Fruit fly (Drosophila melanogaster) whole organism, adult: ENCODE data around the gene CG14221.

ENCODE experiments used
- Crg-1 ChIP-seq: fragments of 200-800 bp; sonication (Bioruptor generic); optimal IDR thresholded peaks from 2 replicates; lab custom pipeline; 2016; ENCODE audit warnings: missing biosample characterization, missing genetic modification characterization
- cic ChIP-seq: fragments of 200-800 bp; sonication (Bioruptor generic); optimal IDR thresholded peaks from 2 replicates; lab custom pipeline; 2017; ENCODE audit warnings: missing biosample characterization, mild to moderate bottlenecking, missing genetic modification characterization, moderate library complexity
- cnc ChIP-seq, 2 experiments: fragments of >200 bp; optimal IDR thresholded peaks; 2 replicates each; lab custom pipeline; 2017
- kay ChIP-seq: fragments of 200-800 bp; sonication (Bioruptor generic); peaks from one replicate; lab custom pipeline; 2016; ENCODE audit warnings: missing biosample characterization, missing genetic modification characterization, borderline replicate concordance
- toe ChIP-seq: fragments of 200-800 bp; sonication (Bioruptor generic); optimal IDR thresholded peaks from 2 replicates; lab custom pipeline; 2016; ENCODE audit warnings: missing biosample characterization, missing genetic modification characterization

- no peak for TF ChIP-seq kay (GFP tag; lab: Kevin White, UChicago)
- peak; percentile 16 for TF ChIP-seq Crg-1 (GFP tag; lab: Kevin White, UChicago)
- peak; percentile 16 for TF ChIP-seq cic
- no peak for TF ChIP-seq cnc (optimal IDR thresholded peaks at IDR 0.05; lab: Kevin White, UChicago)
- TF ChIP-seq toe (GFP tag; lab: Kevin White, UChicago), result no peak
Measured at dm6 chrX:19604997-19605396, 16.0 kb downstream of the CG14221 start, which contains the start of gene CG14207.
